Worm (Caenorhabditis elegans) whole organism, early embryonic: ENCODE results near the gene sqv-1.

ENCODE experiments used
- B0310.2 ChIP-seq: sonication (generic microtip); optimal IDR thresholded peaks from 2 replicates; lab custom pipeline; 2016; ENCODE audit warnings: mild to moderate bottlenecking, missing genetic modification characterization, missing compliant biosample characterization
- F13C5.2 ChIP-seq: sonication (generic microtip); optimal IDR thresholded peaks from 2 replicates; lab custom pipeline; 2017; ENCODE audit warnings: mild to moderate bottlenecking, missing genetic modification characterization, inconsistent platforms, missing compliant biosample characterization
- aly-1 ChIP-seq: sonication (generic microtip); optimal IDR thresholded peaks from 2 replicates; lab custom pipeline; 2016; ENCODE audit warnings: missing genetic modification characterization, missing compliant biosample characterization
- ama-1 ChIP-seq: fragments of 150-350 bp; optimal IDR thresholded peaks from 2 replicates; lab custom pipeline; 2014
- ceh-13 ChIP-seq: fragments of 200-800 bp; sonication (Bioruptor generic); optimal IDR thresholded peaks from 2 replicates; lab custom pipeline; 2018; ENCODE audit warnings: mild to moderate bottlenecking, missing genetic modification characterization, missing compliant biosample characterization
- ceh-36 ChIP-seq: sonication (generic microtip); optimal IDR thresholded peaks from 2 replicates; lab custom pipeline; 2016; ENCODE audit warnings: missing genetic modification characterization, inconsistent platforms, missing compliant biosample characterization
- ets-7 ChIP-seq: sonication (generic microtip); optimal IDR thresholded peaks from 2 replicates; lab custom pipeline; 2016; ENCODE audit warnings: missing genotype, missing genetic modification characterization, missing compliant biosample characterization
- flt-1 ChIP-seq: fragments of 200-800 bp; sonication (Bioruptor generic); IDR thresholded peaks from 2 replicates; pipeline ENCODE4 v1.3.6; 2022; ENCODE audit warnings: missing genetic modification characterization, missing compliant biosample characterization
- hmbx-1 ChIP-seq: sonication (generic microtip); optimal IDR thresholded peaks from 2 replicates; lab custom pipeline; 2016; ENCODE audit warnings: mild to moderate bottlenecking, missing genetic modification characterization, missing compliant biosample characterization
- hmg-4 ChIP-seq: fragments of 200-800 bp; sonication (Bioruptor generic); optimal IDR thresholded peaks from 2 replicates; lab custom pipeline; 2018; ENCODE audit warnings: mild to moderate bottlenecking, missing genetic modification characterization, missing compliant biosample characterization
- hnd-1 ChIP-seq: sonication (generic microtip); optimal IDR thresholded peaks from 2 replicates; lab custom pipeline; 2016; ENCODE audit warnings: missing genetic modification characterization, missing compliant biosample characterization
- pes-1 ChIP-seq: fragments of 200-800 bp; sonication (Bioruptor generic); IDR thresholded peaks from 2 replicates; pipeline ENCODE4 v1.3.6; 2022; ENCODE audit warnings: missing genetic modification reagents, missing genetic modification characterization, missing compliant biosample characterization
- scrt-1 ChIP-seq: fragments of 200-800 bp; sonication (Bioruptor generic); IDR thresholded peaks from 2 replicates; pipeline ENCODE4 v1.3.6; 2022; ENCODE audit warnings: missing genetic modification characterization, missing compliant biosample characterization
- sea-1 ChIP-seq: fragments of 200-800 bp; sonication (Bioruptor generic); conservative IDR thresholded peaks from 2 replicates; pipeline ENCODE4 v1.3.6; 2022; ENCODE audit warnings: missing genetic modification characterization, missing compliant biosample characterization
- tbx-11 ChIP-seq: fragments of 200-800 bp; sonication (Bioruptor generic); IDR thresholded peaks from 2 replicates; pipeline ENCODE4 v1.3.6; 2022; ENCODE audit warnings: missing genetic modification characterization, missing compliant biosample characterization
- tbx-37 ChIP-seq: fragments of 200-800 bp; sonication (Bioruptor generic); conservative IDR thresholded peaks from 2 replicates; pipeline ENCODE4 v1.3.6; 2022; ENCODE audit warnings: missing genetic modification reagents, missing genetic modification characterization, missing compliant biosample characterization
- tra-4 ChIP-seq: sonication (generic microtip); optimal IDR thresholded peaks from 2 replicates; lab custom pipeline; 2017; ENCODE audit warnings: missing genetic modification characterization, missing compliant biosample characterization

The sqv-1 gene

ce11 chrIV:8333034-8333433 is 27.9 kb upstream of the sqv-1 start:
- TF ChIP-seq scrt-1 (GFP tag; lab: Robert Waterston, UW) (no peak), flt-1 (GFP tag; lab: Robert Waterston, UW) (0 out of 2 replicates have a peak, but pooled peaks have one; percentile 2), hnd-1 (no peak), ceh-13 (GFP tag; lab: Kevin White, UChicago) (no peak)

ce11 chrIV:8333554-8333953 is 27.4 kb upstream of the sqv-1 start:
- TF ChIP-seq scrt-1 (GFP tag; lab: Robert Waterston, UW) (no peak), B0310.2 (no peak), ets-7 (tag; lab: Kevin White, UChicago) (no peak), tra-4 (no peak), ama-1 (lab: Kevin White, UChicago) (peak; percentile 97), hmbx-1 (no peak), pes-1 (GFP tag; lab: Robert Waterston, UW) (no peak), aly-1 (tag; lab: Kevin White, UChicago) (peak; percentile 47), hmg-4 (no peak), ceh-13 (GFP tag; lab: Kevin White, UChicago) (no peak)

- TF ChIP-seq tra-4 (no peak), hmg-4 (no peak), tbx-37 (GFP tag; lab: Robert Waterston, UW) (no peak), ceh-36 (tag; lab: Kevin White, UChicago) (no peak), sea-1 (GFP tag; lab: Robert Waterston, UW) (no peak), tbx-11 (no peak), ama-1 (lab: Kevin White, UChicago) (no peak), B0310.2 (no peak), ets-7 (tag; lab: Kevin White, UChicago) (no peak), aly-1 (tag; lab: Kevin White, UChicago) (no peak), hmbx-1 (no peak)
These were observed 27.1 kb upstream of the sqv-1 start, which contains the start of gene his-31 for ce11 chrIV:8333954-8333987. TSS of gene his-31 (minus strand) at chrIV:8333983.

- TF ChIP-seq ama-1 (lab: Kevin White, UChicago) (peak; percentile 99), hnd-1 (no peak), hmg-4 (peak; percentile 41), aly-1 (tag; lab: Kevin White, UChicago) (peak; percentile 100), tbx-37 (GFP tag; lab: Robert Waterston, UW) (no peak), flt-1 (GFP tag; lab: Robert Waterston, UW) (peak; percentile 65; the same call in 1 of the 2 replicates), B0310.2 (peak; percentile 88), hmbx-1 (peak; percentile 60), ets-7 (tag; lab: Kevin White, UChicago) (no peak), ceh-13 (GFP tag; lab: Kevin White, UChicago) (no peak), F13C5.2 (tag; lab: Kevin White, UChicago) (peak; percentile 18), scrt-1 (GFP tag; lab: Robert Waterston, UW) (peak; percentile 78; the same call in 1 of the 2 replicates), sea-1 (GFP tag; lab: Robert Waterston, UW) (peak; percentile 67; the same call in 1 of the 2 replicates), tbx-11 (no peak), pes-1 (GFP tag; lab: Robert Waterston, UW) (peak; percentile 76), ceh-36 (tag; lab: Kevin White, UChicago) (peak; percentile 69), tra-4 (peak; percentile 25)
These were observed 26.7 kb upstream of the sqv-1 start, which contains the start of gene his-32 for ce11 chrIV:8333988-8334863. TSS of gene his-32 (plus strand) at chrIV:8334305.

ce11 chrIV:8339636-8340035 is 21.3 kb upstream of the sqv-1 start, which contains the start of gene lgc-6:
TSS of gene lgc-6 (plus strand) at chrIV:8339936.
- TF ChIP-seq sea-1 (GFP tag; lab: Robert Waterston, UW) (no peak), B0310.2 (no peak), pes-1 (GFP tag; lab: Robert Waterston, UW) (no peak), ceh-13 (GFP tag; lab: Kevin White, UChicago) (no peak), scrt-1 (GFP tag; lab: Robert Waterston, UW) (no peak), tbx-11 (no peak), F13C5.2 (tag; lab: Kevin White, UChicago) (no peak), ets-7 (tag; lab: Kevin White, UChicago) (no peak), ama-1 (lab: Kevin White, UChicago) (no peak), ceh-36 (tag; lab: Kevin White, UChicago) (no peak)

ce11 chrIV:8342385-8342784 is 18.5 kb upstream of the sqv-1 start, which contains the start of gene lgc-5:
TSS of gene lgc-5 (plus strand) at chrIV:8342685.
- TF ChIP-seq aly-1 (tag; lab: Kevin White, UChicago) = no peak
- no peak for TF ChIP-seq ceh-36 (tag; lab: Kevin White, UChicago)
- TF ChIP-seq sea-1 (GFP tag; lab: Robert Waterston, UW) = no peak
- no peak for TF ChIP-seq flt-1 (GFP tag; lab: Robert Waterston, UW)
- no peak for TF ChIP-seq B0310.2
- no peak for TF ChIP-seq ama-1 (lab: Kevin White, UChicago)
- no peak for TF ChIP-seq tbx-11
- TF ChIP-seq hmg-4 = no peak
- TF ChIP-seq ets-7 (tag; lab: Kevin White, UChicago) = no peak
- no peak for TF ChIP-seq hnd-1
- no peak for TF ChIP-seq ceh-13 (GFP tag; lab: Kevin White, UChicago)
- TF ChIP-seq hmbx-1 = no peak
- no peak for TF ChIP-seq tbx-37 (GFP tag; lab: Robert Waterston, UW)
- TF ChIP-seq scrt-1 (GFP tag; lab: Robert Waterston, UW) = no peak
- TF ChIP-seq pes-1 (GFP tag; lab: Robert Waterston, UW) = no peak
- no peak for TF ChIP-seq tra-4
- no peak for TF ChIP-seq F13C5.2 (tag; lab: Kevin White, UChicago)

- TF ChIP-seq hmbx-1 (no peak), ceh-36 (tag; lab: Kevin White, UChicago) (no peak), hnd-1 (no peak), B0310.2 (no peak), aly-1 (tag; lab: Kevin White, UChicago) (no peak), tbx-11 (no peak), flt-1 (GFP tag; lab: Robert Waterston, UW) (no peak), scrt-1 (GFP tag; lab: Robert Waterston, UW) (no peak), ceh-13 (GFP tag; lab: Kevin White, UChicago) (no peak), pes-1 (GFP tag; lab: Robert Waterston, UW) (no peak), F13C5.2 (tag; lab: Kevin White, UChicago) (no peak), sea-1 (GFP tag; lab: Robert Waterston, UW) (no peak)
These were observed 15.4 kb upstream of the sqv-1 start, which contains the start of gene F17E9.5 for ce11 chrIV:8345518-8345917. TSS of gene F17E9.5 (plus strand) at chrIV:8345818.
